Worm (Caenorhabditis elegans) whole organism, L4/young adult: Measurements from ENCODE around the gene C23G10.7.

Experiments used
- W03F9.2 ChIP-seq: fragments of 150-350 bp; optimal IDR thresholded peaks from 2 replicates; lab custom pipeline; 2014; ENCODE audit warnings: missing biosample characterization, missing genetic modification characterization
- dao-5 ChIP-seq: sonication (generic microtip); optimal IDR thresholded peaks from 2 replicates; lab custom pipeline; 2016; ENCODE audit warnings: missing genotype, missing genetic modification characterization, moderate library complexity, missing compliant biosample characterization
- him-1 ChIP-seq: sonication (generic microtip); optimal IDR thresholded peaks from 2 replicates; lab custom pipeline; 2016; ENCODE audit warnings: missing genotype, missing genetic modification reagents, missing genetic modification characterization, missing compliant biosample characterization

DNA sequence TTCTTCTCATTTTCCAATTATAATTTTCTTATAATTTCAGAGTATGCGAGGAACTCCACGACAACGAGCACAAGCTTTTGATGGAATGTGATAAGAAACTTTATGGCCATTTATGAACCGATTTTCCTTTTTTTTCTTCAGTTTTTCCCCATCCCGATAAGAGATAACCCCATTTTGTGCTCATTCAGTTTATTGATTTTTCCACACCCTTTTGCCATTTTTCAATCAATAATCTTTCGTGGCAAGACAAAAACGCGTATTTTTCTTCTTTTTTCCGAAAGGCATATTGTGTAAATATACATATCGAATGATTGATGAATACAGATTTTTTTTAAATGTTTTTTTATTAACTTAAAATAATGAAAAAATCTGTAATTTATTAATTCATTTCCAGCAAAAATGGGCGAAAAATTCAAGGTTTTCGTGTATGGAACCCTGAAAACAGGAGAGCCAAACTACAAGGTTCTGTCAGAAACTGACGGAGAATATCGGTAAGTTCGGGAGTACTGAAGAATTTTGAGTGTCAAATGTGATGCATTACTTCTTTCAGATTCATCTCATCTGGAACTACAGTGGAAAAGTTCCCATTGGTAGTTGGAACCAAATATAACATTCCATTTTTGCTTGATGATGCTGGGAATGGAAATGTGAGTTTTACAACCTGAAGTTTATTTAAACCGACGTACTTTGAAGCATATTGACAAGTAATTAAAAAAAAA lies 33.8 kb downstream of the C23G10.7 start, which contains the start of gene F42A10.9:
- TF ChIP-seq W03F9.2 (tag; lab: Kevin White, UChicago) (no peak), him-1 (tag; lab: Kevin White, UChicago) (no peak), dao-5 (tag; lab: Kevin White, UChicago) (no peak)
